Fruit fly (Drosophila melanogaster) whole organism, wandering third instar larva: Measurements from ENCODE around the gene Hipk.

ENCODE experiments used
- Abd-B ChIP-seq: fragments of >200 bp; optimal IDR thresholded peaks from 2 replicates; lab custom pipeline; 2017; ENCODE audit warnings: missing biosample characterization, missing genetic modification characterization
- br ChIP-seq: fragments of 200-800 bp; sonication (Bioruptor generic); optimal IDR thresholded peaks from 2 replicates; lab custom pipeline; 2016; ENCODE audit warnings: missing biosample characterization, missing genetic modification characterization

- no peak for TF ChIP-seq Abd-B
- TF ChIP-seq br (GFP tag; lab: Kevin White, UChicago) = no peak
Measured at dm6 chr3L:539383-540088, 3.3 kb upstream of the Hipk start.
